Worm (Caenorhabditis elegans) whole organism, mixed stage, embryonic: ENCODE results near the gene mfsd-8.
A peak's percentile ranks its signal among the peaks of the same experiment; 100 is the strongest.

Source experiments
- M03D4.4 ChIP-seq: sonication (generic microtip); optimal IDR thresholded peaks from 2 replicates; lab custom pipeline; 2017; ENCODE audit warnings: mild to moderate bottlenecking, missing genetic modification characterization, missing compliant biosample characterization
- bed-3 ChIP-seq: fragments of 200-800 bp; sonication (Bioruptor generic); optimal IDR thresholded peaks from 3 replicates; lab custom pipeline; 2018; ENCODE audit warnings: mild to moderate bottlenecking, missing genetic modification characterization, moderate library complexity, missing compliant biosample characterization
- blmp-1 ChIP-seq: fragments of 150-350 bp; optimal IDR thresholded peaks from 2 replicates; lab custom pipeline; 2014; ENCODE audit warnings: missing biosample characterization, missing genetic modification characterization
- ceh-39 ChIP-seq: fragments of 150-350 bp; optimal IDR thresholded peaks from 2 replicates; lab custom pipeline; 2014; ENCODE audit warnings: missing biosample characterization, missing genetic modification characterization
- ceh-43 ChIP-seq: fragments of 200-800 bp; sonication (Bioruptor generic); optimal IDR thresholded peaks from 2 replicates; lab custom pipeline; 2018; ENCODE audit warnings: mild to moderate bottlenecking, missing genetic modification characterization, moderate library complexity, missing compliant biosample characterization
- ceh-83 ChIP-seq: fragments of 200-800 bp; sonication (Bioruptor generic); optimal IDR thresholded peaks from 2 replicates; lab custom pipeline; 2018; ENCODE audit warnings: mild to moderate bottlenecking, missing genetic modification characterization, missing compliant biosample characterization
- ces-1 ChIP-seq: fragments of 150-350 bp; optimal IDR thresholded peaks from 2 replicates; lab custom pipeline; 2014; ENCODE audit warnings: missing biosample characterization, missing genetic modification reagents, missing genetic modification characterization
- cnd-1 ChIP-seq: fragments of 200-800 bp; sonication (Bioruptor generic); optimal IDR thresholded peaks from 2 replicates; lab custom pipeline; 2018; ENCODE audit warnings: mild to moderate bottlenecking, missing genetic modification characterization, missing compliant biosample characterization
- drap-1 ChIP-seq: fragments of 200-800 bp; sonication (Bioruptor generic); optimal IDR thresholded peaks from 3 replicates; lab custom pipeline; 2018; ENCODE audit warnings: mild to moderate bottlenecking, missing genetic modification characterization, missing compliant biosample characterization
- elt-1 ChIP-seq: sonication (generic microtip); optimal IDR thresholded peaks from 2 replicates; lab custom pipeline; 2017; ENCODE audit warnings: missing genetic modification characterization, mild to moderate bottlenecking, missing compliant biosample characterization, antibody characterized with exemption, moderate library complexity, borderline replicate concordance; ENCODE audit not compliant: insufficient read depth
- elt-3 ChIP-seq: fragments of 150-350 bp; optimal IDR thresholded peaks from 2 replicates; lab custom pipeline; 2014; ENCODE audit warnings: missing biosample characterization, missing genetic modification characterization
- flh-1 ChIP-seq: fragments of 200-800 bp; sonication (Bioruptor generic); optimal IDR thresholded peaks from 2 replicates; lab custom pipeline; 2018; ENCODE audit warnings: mild to moderate bottlenecking, missing genetic modification characterization, moderate library complexity, missing compliant biosample characterization
- ham-2 ChIP-seq: fragments of 200-800 bp; sonication (Bioruptor generic); optimal IDR thresholded peaks from 2 replicates; lab custom pipeline; 2018; ENCODE audit warnings: mild to moderate bottlenecking, missing genetic modification characterization, missing compliant biosample characterization
- hlh-1 ChIP-seq: fragments of 150-350 bp; optimal IDR thresholded peaks from 2 replicates; lab custom pipeline; 2014; ENCODE audit warnings: missing biosample characterization, missing genetic modification reagents, missing genetic modification characterization
- lin-13 ChIP-seq: fragments of 150-350 bp; optimal IDR thresholded peaks from 2 replicates; lab custom pipeline; 2014; ENCODE audit warnings: missing biosample characterization, missing genetic modification characterization
- lsy-2 ChIP-seq: fragments of 150-350 bp; optimal IDR thresholded peaks from 2 replicates; lab custom pipeline; 2014; ENCODE audit warnings: missing biosample characterization, missing genetic modification characterization
- mab-5 ChIP-seq: fragments of 150-350 bp; optimal IDR thresholded peaks from 2 replicates; lab custom pipeline; 2014; ENCODE audit warnings: missing biosample characterization, missing genetic modification characterization
- mep-1 ChIP-seq: fragments of 150-350 bp; optimal IDR thresholded peaks from 2 replicates; lab custom pipeline; 2017; ENCODE audit warnings: missing biosample characterization, missing genetic modification reagents, missing genetic modification characterization, inconsistent platforms
- mls-2 ChIP-seq: sonication (generic microtip); optimal IDR thresholded peaks from 2 replicates; lab custom pipeline; 2016; ENCODE audit warnings: mild to moderate bottlenecking, missing genetic modification characterization, moderate library complexity, missing compliant biosample characterization
- nhr-12 ChIP-seq: fragments of 150-350 bp; optimal IDR thresholded peaks from 2 replicates; lab custom pipeline; 2014; ENCODE audit warnings: missing biosample characterization, missing genetic modification characterization
- nhr-2 ChIP-seq: fragments of 150-350 bp; optimal IDR thresholded peaks from 2 replicates; lab custom pipeline; 2014; ENCODE audit warnings: missing biosample characterization, missing genetic modification characterization
- nhr-28 ChIP-seq: fragments of 150-350 bp; optimal IDR thresholded peaks from 2 replicates; lab custom pipeline; 2014; ENCODE audit warnings: missing biosample characterization, missing genetic modification characterization
- nhr-76 ChIP-seq: sonication (generic microtip); optimal IDR thresholded peaks from 2 replicates; lab custom pipeline; 2017; ENCODE audit warnings: missing biosample characterization, missing genetic modification characterization
- pha-4 ChIP-seq: fragments of 150-350 bp; optimal IDR thresholded peaks from 2 replicates; lab custom pipeline; 2018; ENCODE audit warnings: missing biosample characterization, missing genetic modification reagents, missing genetic modification characterization
- snpc-4 ChIP-seq: fragments of 150-350 bp; optimal IDR thresholded peaks from 2 replicates; lab custom pipeline; 2014; ENCODE audit warnings: missing biosample characterization, missing genetic modification characterization
- sptf-1 ChIP-seq: sonication (generic microtip); optimal IDR thresholded peaks from 2 replicates; lab custom pipeline; 2017; ENCODE audit warnings: mild to moderate bottlenecking, missing genetic modification characterization, moderate library complexity, missing compliant biosample characterization
- tbx-8 ChIP-seq: fragments of 200-800 bp; sonication (Bioruptor generic); optimal IDR thresholded peaks from 2 replicates; lab custom pipeline; 2018; ENCODE audit warnings: mild to moderate bottlenecking, missing genetic modification characterization, moderate library complexity, missing compliant biosample characterization
- unc-120 ChIP-seq: sonication (generic microtip); optimal IDR thresholded peaks from 2 replicates; lab custom pipeline; 2017; ENCODE audit warnings: missing genetic modification characterization, missing compliant biosample characterization; ENCODE audit not compliant: poor library complexity, severe bottlenecking
- unc-39 ChIP-seq: fragments of 150-350 bp; optimal IDR thresholded peaks from 2 replicates; lab custom pipeline; 2014; ENCODE audit warnings: missing biosample characterization, missing genetic modification characterization
- unc-62 ChIP-seq: fragments of 150-350 bp; optimal IDR thresholded peaks from 2 replicates; lab custom pipeline; 2014; ENCODE audit warnings: missing biosample characterization, missing genetic modification reagents, missing genetic modification characterization
- zip-8 ChIP-seq: fragments of 150-350 bp; optimal IDR thresholded peaks from 2 replicates; lab custom pipeline; 2014; ENCODE audit warnings: missing biosample characterization, missing genetic modification characterization
- ztf-11 ChIP-seq: fragments of 150-350 bp; optimal IDR thresholded peaks from 2 replicates; lab custom pipeline; 2014; ENCODE audit warnings: missing biosample characterization, missing genetic modification characterization

mfsd-8 gene

DNA sequence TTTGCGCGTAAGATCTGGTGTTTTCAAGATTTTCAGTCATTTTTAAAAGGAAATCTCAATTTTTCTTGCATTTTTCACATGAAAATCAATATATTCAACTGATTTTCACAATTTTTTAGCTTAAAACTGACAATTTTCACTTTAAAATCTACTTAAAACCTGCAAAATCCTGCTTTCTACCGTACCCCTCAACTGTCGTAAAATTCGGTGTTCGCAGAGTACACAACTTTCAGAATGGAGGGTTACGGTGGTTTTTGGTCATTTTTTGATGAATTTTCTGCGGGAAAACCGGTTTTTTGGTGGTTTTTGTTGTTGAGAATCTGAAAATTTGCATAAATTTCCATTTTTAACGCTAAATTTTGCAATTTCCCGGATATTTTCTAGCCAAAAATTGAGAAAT is 30.0 kb downstream of the mfsd-8 start:
- TF ChIP-seq mab-5 (tag; lab: Kevin White, UChicago), result no peak
- TF ChIP-seq nhr-2 (tag; lab: Kevin White, UChicago), result no peak
- TF ChIP-seq lsy-2, result peak; percentile 86
- no peak for TF ChIP-seq nhr-76 (tag; lab: Kevin White, UChicago)
- TF ChIP-seq blmp-1 (tag; lab: Kevin White, UChicago), result no peak
- TF ChIP-seq nhr-28 (tag; lab: Kevin White, UChicago), result no peak
- TF ChIP-seq ztf-11, result no peak

DNA sequence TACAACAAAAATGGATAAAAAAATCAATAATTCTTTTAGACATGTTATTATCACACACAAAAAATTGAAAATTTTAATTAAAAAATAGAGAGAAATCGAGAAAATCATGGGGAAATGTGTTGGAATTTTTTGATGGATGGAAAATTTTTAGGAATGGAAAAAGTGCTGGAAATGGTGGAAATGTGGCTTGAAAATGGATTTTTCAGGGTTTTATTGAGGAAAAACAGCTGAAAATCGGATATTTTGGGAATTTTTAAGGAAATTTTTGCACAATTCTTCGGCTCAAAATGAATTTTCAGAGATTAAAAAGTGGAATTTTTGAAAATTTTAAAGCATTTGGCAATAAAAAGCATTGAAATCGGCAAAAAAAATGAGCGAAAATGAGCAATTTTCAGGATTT is 35.8 kb downstream of the mfsd-8 start:
- TF ChIP-seq tbx-8 (GFP tag; lab: Kevin White, UChicago), result no peak
- no peak for TF ChIP-seq pha-4 (tag; lab: Kevin White, UChicago)
- TF ChIP-seq ceh-39, result no peak
- no peak for TF ChIP-seq nhr-28 (tag; lab: Kevin White, UChicago)
- TF ChIP-seq mep-1, result no peak
- no peak for TF ChIP-seq ces-1 (GFP tag; lab: Kevin White, UChicago)
- no peak for TF ChIP-seq zip-8 (tag; lab: Kevin White, UChicago)
- TF ChIP-seq ztf-11, result no peak
- TF ChIP-seq lsy-2, result no peak
- TF ChIP-seq nhr-12 (tag; lab: Kevin White, UChicago), result no peak
- TF ChIP-seq hlh-1 (tag; lab: Kevin White, UChicago), result no peak
- TF ChIP-seq, all 35 proteins: peak for 0

ce11 chrIII:3321145-3321544 is 39.0 kb downstream of the mfsd-8 start, which contains the start of gene Y53G8AR.9:
TSS of gene Y53G8AR.9 (minus strand) at chrIII:3321245.
- TF ChIP-seq blmp-1 (tag; lab: Kevin White, UChicago) (no peak), lin-13 (tag; lab: Kevin White, UChicago) (no peak), unc-39 (tag; lab: Kevin White, UChicago) (no peak), mls-2 (no peak), nhr-12 (tag; lab: Kevin White, UChicago) (no peak), ztf-11 (no peak), ham-2 (GFP tag; lab: Kevin White, UChicago) (no peak), zip-8 (tag; lab: Kevin White, UChicago) (no peak), pha-4 (tag; lab: Kevin White, UChicago) (no peak), hlh-1 (tag; lab: Kevin White, UChicago) (no peak), ces-1 (GFP tag; lab: Kevin White, UChicago) (no peak), snpc-4 (tag; lab: Kevin White, UChicago) (no peak), lsy-2 (no peak), drap-1 (GFP tag; lab: Kevin White, UChicago) (no peak), nhr-28 (tag; lab: Kevin White, UChicago) (no peak)
- TF ChIP-seq, all 35 proteins: peak for 0

DNA sequence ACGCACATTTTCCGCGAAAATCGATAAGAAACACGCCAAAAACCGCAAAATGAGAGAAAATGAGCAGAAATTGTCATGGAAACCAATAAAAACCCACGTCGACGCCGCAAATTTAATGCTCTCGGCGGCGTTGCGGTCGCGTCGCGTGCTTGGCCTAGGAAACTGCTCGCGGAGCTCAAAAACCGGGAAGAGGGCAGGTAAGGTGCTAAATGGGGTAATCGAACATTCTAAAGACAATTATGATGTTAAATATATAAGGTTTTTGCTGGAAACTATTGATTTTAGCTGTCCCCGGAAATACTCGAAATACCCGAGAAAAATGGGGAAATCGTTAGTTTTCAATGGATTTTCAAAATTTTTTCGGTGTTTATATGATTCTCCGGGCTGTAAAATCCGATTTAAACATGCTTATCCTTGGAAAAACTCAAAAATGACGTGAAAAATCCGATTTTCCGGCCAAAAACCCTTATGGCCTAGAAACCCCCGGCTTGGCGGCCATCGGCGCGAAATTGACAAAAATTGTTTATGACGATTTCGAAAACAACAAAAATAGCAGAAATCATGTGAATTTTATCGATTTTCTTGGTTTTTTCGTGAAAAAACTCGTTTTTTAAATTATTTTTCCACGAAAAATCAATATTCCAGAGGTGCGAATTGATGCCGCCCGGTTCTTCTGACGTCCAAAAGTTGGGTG is 40.4 kb downstream of the mfsd-8 start, which contains the start of gene phf-15:
phf-15 (plus strand) TSS at position 537 of the 694 bp plus-strand sequence.
- TF ChIP-seq lin-13 (tag; lab: Kevin White, UChicago) (peak; percentile 20), lsy-2 (no peak), M03D4.4 (peak; percentile 5), ceh-83 (GFP tag; lab: Kevin White, UChicago) (no peak), cnd-1 (tag; lab: Kevin White, UChicago) (no peak), nhr-12 (tag; lab: Kevin White, UChicago) (no peak), unc-120 (tag; lab: Kevin White, UChicago) (no peak), sptf-1 (no peak), elt-3 (no peak), pha-4 (tag; lab: Kevin White, UChicago) (no peak), elt-1 (tag; lab: Kevin White, UChicago) (no peak), ces-1 (GFP tag; lab: Kevin White, UChicago) (peak; percentile 26), snpc-4 (tag; lab: Kevin White, UChicago) (no peak), unc-62 (GFP tag; lab: Kevin White, UChicago) (no peak), hlh-1 (tag; lab: Kevin White, UChicago) (no peak), bed-3 (GFP tag; lab: Kevin White, UChicago) (no peak), flh-1 (GFP tag; lab: Kevin White, UChicago) (no peak), drap-1 (GFP tag; lab: Kevin White, UChicago) (no peak), ceh-39 (no peak), nhr-76 (tag; lab: Kevin White, UChicago) (no peak), mep-1 (no peak), ceh-43 (GFP tag; lab: Kevin White, UChicago) (no peak), tbx-8 (GFP tag; lab: Kevin White, UChicago) (peak; percentile 73)
